Worm (Caenorhabditis elegans) whole organism, L4 larva: Measurements from ENCODE around the gene F36D3.1.

Source experiments
- R02D3.7 ChIP-seq: fragments of 150-350 bp; sonication (generic microtip); optimal IDR thresholded peaks from 3 replicates; lab custom pipeline; 2014; ENCODE audit warnings: missing biosample characterization, missing genetic modification characterization
- attf-4 ChIP-seq: sonication (generic microtip); optimal IDR thresholded peaks from 3 replicates; lab custom pipeline; 2017; ENCODE audit warnings: missing biosample characterization, missing genetic modification characterization
- daf-16 ChIP-seq, 3 experiments: sonication (generic microtip); optimal IDR thresholded peaks; 2 replicates each; lab custom pipeline; 2016 to 2017; ENCODE audit warnings: missing genetic modification characterization in 3 of 3, missing genetic modification reagents in 3 of 3, mild to moderate bottlenecking in 2 of 3, missing compliant biosample characterization in 2 of 3, missing biosample characterization in 1 of 3, moderate library complexity in 1 of 3
- jun-1 ChIP-seq: fragments of 150-350 bp; optimal IDR thresholded peaks from 2 replicates; lab custom pipeline; 2014; ENCODE audit warnings: missing biosample characterization, missing genetic modification reagents, missing genetic modification characterization
- lin-13 ChIP-seq: fragments of 150-350 bp; optimal IDR thresholded peaks from 2 replicates; lab custom pipeline; 2014; ENCODE audit warnings: missing biosample characterization, missing genetic modification reagents, missing genetic modification characterization
- nhr-25 ChIP-seq: sonication (generic microtip); optimal IDR thresholded peaks from 2 replicates; lab custom pipeline; 2017; ENCODE audit warnings: missing genetic modification characterization, mild to moderate bottlenecking, missing compliant biosample characterization, antibody characterized with exemption, moderate library complexity, borderline replicate concordance; ENCODE audit not compliant: insufficient read depth
- nhr-28 ChIP-seq: fragments of 150-350 bp; optimal IDR thresholded peaks from 2 replicates; lab custom pipeline; 2014; ENCODE audit warnings: missing biosample characterization, missing genetic modification characterization
- tag-97 ChIP-seq: fragments of 200-800 bp; sonication (Bioruptor generic); IDR thresholded peaks from 2 replicates; pipeline ENCODE4 v1.3.6; 2022; ENCODE audit warnings: missing genetic modification characterization, missing compliant biosample characterization

ce11 chrV:16527796-16528195 lies 28.6 kb downstream of the F36D3.1 start, which contains the start of gene F36D3.16:
- TF ChIP-seq nhr-28 (tag; lab: Kevin White, UChicago) = no peak
- no peak for TF ChIP-seq nhr-25 (tag; lab: Kevin White, UChicago)
- TF ChIP-seq tag-97 (GFP tag; lab: Robert Waterston, UW) = no peak
- TF ChIP-seq attf-4 (tag; lab: Kevin White, UChicago) = no peak
- TF ChIP-seq R02D3.7 (tag; lab: Kevin White, UChicago) = no peak
- TF ChIP-seq lin-13 (GFP tag; lab: Kevin White, UChicago) = no peak
- TF ChIP-seq daf-16 (GFP tag; optimal IDR thresholded peaks at IDR 0.05; lab: Kevin White, UChicago) = no peak
- no peak for TF ChIP-seq daf-16 (tag; optimal IDR thresholded peaks at IDR 0.05; lab: Kevin White, UChicago)
- TF ChIP-seq jun-1 (tag; lab: Kevin White, UChicago) = no peak
